Fruit fly (Drosophila melanogaster) whole organism, embryonic: ENCODE measurements around the gene CG5568.
A peak's percentile ranks its signal among the peaks of the same experiment; 100 is the strongest.

Experiments used
- Adf1 ChIP-seq: fragments of 200-800 bp; sonication (Bioruptor generic); IDR thresholded peaks from 2 replicates; pipeline ENCODE4 v1.3.6; 2022; ENCODE audit warnings: missing biosample characterization, missing genetic modification characterization
- Aef1 ChIP-seq: fragments of 200-800 bp; sonication (Bioruptor generic); IDR thresholded peaks from 3 replicates; pipeline ENCODE4 v1.3.6; 2022; ENCODE audit warnings: missing biosample characterization, missing genetic modification characterization
- Antp ChIP-seq: fragments of 200-800 bp; sonication (Bioruptor generic); optimal IDR thresholded peaks from 3 replicates; lab custom pipeline; 2016; ENCODE audit warnings: missing biosample characterization, missing genetic modification characterization
- Awh ChIP-seq: fragments of 200-800 bp; sonication (Bioruptor generic); IDR thresholded peaks from 2 replicates; pipeline ENCODE4, ENCODE4 v1.3.6; 2022; ENCODE audit warnings: missing biosample characterization, missing genetic modification characterization
- Bteb2 ChIP-seq: fragments of 200-800 bp; sonication (Bioruptor generic); optimal IDR thresholded peaks from 2 replicates; lab custom pipeline; 2016; ENCODE audit warnings: missing biosample characterization, missing genetic modification characterization
- CG10565 ChIP-seq: fragments of 200-800 bp; sonication (Bioruptor generic); optimal IDR thresholded peaks from 3 replicates; lab custom pipeline; 2016; ENCODE audit warnings: missing biosample characterization, mild to moderate bottlenecking, missing genetic modification characterization
- CG10979 ChIP-seq: fragments of 200-800 bp; sonication (Bioruptor generic); optimal IDR thresholded peaks from 2 replicates; lab custom pipeline; 2018; ENCODE audit warnings: missing biosample characterization, mild to moderate bottlenecking, missing genetic modification characterization, moderate library complexity
- CG11456 ChIP-seq: fragments of 200-800 bp; sonication (Bioruptor generic); IDR thresholded peaks from 3 replicates; pipeline ENCODE4 v1.3.6; 2022; ENCODE audit warnings: missing biosample characterization, missing genetic modification characterization
- CG12744 ChIP-seq: fragments of 200-800 bp; sonication (Bioruptor generic); optimal IDR thresholded peaks from 2 replicates; lab custom pipeline; 2016; ENCODE audit warnings: missing biosample characterization, missing genetic modification characterization
- CG17568 ChIP-seq: fragments of 200-800 bp; sonication (Bioruptor generic); optimal IDR thresholded peaks from 2 replicates; lab custom pipeline; 2018; ENCODE audit warnings: missing biosample characterization, mild to moderate bottlenecking, missing genetic modification characterization, moderate library complexity
- CG18011 ChIP-seq: fragments of 200-800 bp; sonication (Bioruptor generic); optimal IDR thresholded peaks from 2 replicates; lab custom pipeline; 2017; ENCODE audit warnings: missing biosample characterization, missing genetic modification characterization, mild to moderate bottlenecking, moderate library complexity, missing genotype
- CG18599 ChIP-seq: fragments of 200-800 bp; sonication (Bioruptor generic); optimal IDR thresholded peaks from 3 replicates; lab custom pipeline; 2017; ENCODE audit warnings: missing biosample characterization, missing genetic modification characterization, mild to moderate bottlenecking, moderate library complexity, missing genetic modification reagents
- CG18764 ChIP-seq: fragments of 200-800 bp; sonication (Bioruptor generic); optimal IDR thresholded peaks from 3 replicates; lab custom pipeline; 2016; ENCODE audit warnings: missing biosample characterization, missing genetic modification characterization
- CG2199 ChIP-seq: fragments of 200-800 bp; sonication (Bioruptor generic); IDR thresholded peaks from 3 replicates; pipeline ENCODE4 v1.3.6; 2022; ENCODE audit warnings: missing biosample characterization, missing genetic modification characterization
- CG43689 ChIP-seq: fragments of 200-800 bp; sonication (Bioruptor generic); IDR thresholded peaks from 2 replicates; pipeline ENCODE4 v1.3.6; 2022; ENCODE audit warnings: missing biosample characterization, missing genetic modification characterization
- CG6272 ChIP-seq: fragments of 200-800 bp; sonication (Bioruptor generic); IDR thresholded peaks from 2 replicates; pipeline ENCODE4 v1.3.6; 2022; ENCODE audit warnings: missing biosample characterization, missing genetic modification characterization
- CG8765 ChIP-seq: fragments of 200-800 bp; sonication (Bioruptor generic); IDR thresholded peaks from 2 replicates; pipeline ENCODE4 v1.3.6; 2022; ENCODE audit warnings: missing biosample characterization, missing genetic modification characterization
- CG8924 ChIP-seq: fragments of 200-800 bp; optimal IDR thresholded peaks from 3 replicates; lab custom pipeline; 2019; ENCODE audit warnings: missing biosample characterization, mild to moderate bottlenecking, missing genetic modification characterization, moderate library complexity
- CkIIα-i1 ChIP-seq: fragments of 200-800 bp; sonication (Bioruptor generic); IDR thresholded peaks from 2 replicates; pipeline ENCODE4 v1.3.6; 2022; ENCODE audit warnings: missing biosample characterization, missing genetic modification characterization
- CrebB ChIP-seq: fragments of 200-800 bp; sonication (Bioruptor generic); optimal IDR thresholded peaks from 3 replicates; lab custom pipeline; 2018; ENCODE audit warnings: missing biosample characterization, mild to moderate bottlenecking, missing genetic modification characterization
- D19A ChIP-seq: fragments of 200-800 bp; optimal IDR thresholded peaks from 3 replicates; lab custom pipeline; 2019; ENCODE audit warnings: missing biosample characterization, mild to moderate bottlenecking, missing genetic modification characterization, moderate library complexity
- Dbx ChIP-seq: fragments of 200-800 bp; sonication (Bioruptor generic); IDR thresholded peaks from 3 replicates; pipeline ENCODE4 v1.3.6; 2022; ENCODE audit warnings: missing biosample characterization, missing genetic modification characterization
- Doc2 ChIP-seq: fragments of 200-800 bp; sonication (Bioruptor generic); IDR thresholded peaks from 2 replicates; pipeline ENCODE4 v1.3.6; 2022; ENCODE audit warnings: missing biosample characterization, missing genetic modification characterization
- ERR ChIP-seq: fragments of 200-800 bp; sonication (Bioruptor generic); optimal IDR thresholded peaks from 2 replicates; lab custom pipeline; 2016; ENCODE audit warnings: missing biosample characterization, missing genetic modification characterization
- Eip74EF ChIP-seq, 2 experiments: fragments of 200-800 bp in 1 of 2; fragments of >200 bp in 1 of 2; sonication (Bioruptor generic) in 1 of 2; optimal IDR thresholded peaks; 2 replicates each; lab custom pipeline; 2017 to 2019; ENCODE audit warnings: missing biosample characterization in 2 of 2, missing genetic modification characterization in 2 of 2, mild to moderate bottlenecking in 1 of 2, moderate library complexity in 1 of 2
- Fer3 ChIP-seq: fragments of 200-800 bp; sonication (Bioruptor generic); optimal IDR thresholded peaks from 2 replicates; lab custom pipeline; 2018; ENCODE audit warnings: missing biosample characterization, mild to moderate bottlenecking, missing genetic modification characterization, moderate library complexity
- HHEX ChIP-seq: fragments of 200-800 bp; sonication (Bioruptor generic); optimal IDR thresholded peaks from 3 replicates; lab custom pipeline; 2017; ENCODE audit warnings: missing biosample characterization, mild to moderate bottlenecking, missing genetic modification characterization, missing genetic modification reagents
- Hmx ChIP-seq: fragments of 200-800 bp; sonication (Bioruptor generic); optimal IDR thresholded peaks from 2 replicates; lab custom pipeline; 2016; ENCODE audit warnings: missing biosample characterization, missing genetic modification characterization
- Myb ChIP-seq: fragments of 200-800 bp; sonication (Bioruptor generic); optimal IDR thresholded peaks from 2 replicates; lab custom pipeline; 2016; ENCODE audit warnings: missing biosample characterization, missing genetic modification characterization
- NFAT ChIP-seq: fragments of 200-800 bp; sonication (Bioruptor generic); IDR thresholded peaks from 2 replicates; pipeline ENCODE4 v1.3.6; 2022; ENCODE audit warnings: missing biosample characterization, missing genetic modification characterization
- Sox100B ChIP-seq: fragments of 200-800 bp; sonication (Bioruptor generic); optimal IDR thresholded peaks from 3 replicates; lab custom pipeline; 2018; ENCODE audit warnings: missing biosample characterization, mild to moderate bottlenecking, missing genetic modification characterization
- Sry-β ChIP-seq: fragments of 200-800 bp; sonication (Bioruptor generic); optimal IDR thresholded peaks from 2 replicates; lab custom pipeline; 2018; ENCODE audit warnings: missing biosample characterization, mild to moderate bottlenecking, missing genetic modification characterization, moderate library complexity
- Xrp1 ChIP-seq: fragments of 200-800 bp; sonication (Bioruptor generic); IDR thresholded peaks from 2 replicates; pipeline ENCODE4 v1.3.6; 2022; ENCODE audit warnings: missing biosample characterization, missing genetic modification characterization
- aop ChIP-seq: fragments of 200-800 bp; sonication (Bioruptor generic); IDR thresholded peaks from 2 replicates; pipeline ENCODE4 v1.3.6; 2022; ENCODE audit warnings: missing biosample characterization, missing genetic modification characterization
- ap ChIP-seq: fragments of 200-800 bp; sonication (Bioruptor generic); IDR thresholded peaks from 2 replicates; pipeline ENCODE4 v1.3.6; 2022; ENCODE audit warnings: missing biosample characterization, missing genetic modification characterization
- da ChIP-seq: fragments of 200-800 bp; sonication (Bioruptor generic); optimal IDR thresholded peaks from 2 replicates; lab custom pipeline; 2016; ENCODE audit warnings: missing biosample characterization, missing genetic modification characterization
- eve ChIP-seq, 2 experiments: fragments of >200 bp; optimal IDR thresholded peaks; 2 replicates each; lab custom pipeline; 2017; ENCODE audit warnings: missing biosample characterization in 2 of 2, missing genetic modification characterization in 2 of 2
- fd102C ChIP-seq: fragments of 200-800 bp; sonication (Bioruptor generic); optimal IDR thresholded peaks from 2 replicates; lab custom pipeline; 2018; ENCODE audit warnings: missing biosample characterization, mild to moderate bottlenecking, missing genetic modification characterization, moderate library complexity
- gro ChIP-seq: fragments of 200-800 bp; sonication (Bioruptor generic); optimal IDR thresholded peaks from 2 replicates; lab custom pipeline; 2016; ENCODE audit warnings: missing biosample characterization, missing genetic modification characterization
- hb ChIP-seq: fragments of 200-800 bp; sonication (Bioruptor generic); IDR thresholded peaks from 3 replicates; pipeline ENCODE4 v1.3.6; 2022; ENCODE audit warnings: missing biosample characterization, missing genetic modification characterization; ENCODE audit not compliant: partially characterized antibody
- nerfin-1 ChIP-seq: fragments of 200-800 bp; sonication (Bioruptor generic); optimal IDR thresholded peaks from 3 replicates; lab custom pipeline; 2019; ENCODE audit warnings: missing biosample characterization, mild to moderate bottlenecking, missing genetic modification characterization, moderate library complexity
- nerfin-2 ChIP-seq: fragments of 200-800 bp; sonication (Bioruptor generic); IDR thresholded peaks from 2 replicates; pipeline ENCODE4 v1.3.6; 2022; ENCODE audit warnings: missing biosample characterization, missing genetic modification characterization; ENCODE audit not compliant: partially characterized antibody
- odd ChIP-seq: fragments of 200-800 bp; sonication (Bioruptor generic); optimal IDR thresholded peaks from 2 replicates; lab custom pipeline; 2017; ENCODE audit warnings: missing biosample characterization, mild to moderate bottlenecking, missing genetic modification characterization
- pnt ChIP-seq: fragments of 200-800 bp; sonication (Bioruptor generic); optimal IDR thresholded peaks from 3 replicates; lab custom pipeline; 2016; ENCODE audit warnings: missing biosample characterization, missing genetic modification characterization
- sens-2 ChIP-seq: fragments of 200-800 bp; sonication (Bioruptor generic); IDR thresholded peaks from 2 replicates; pipeline ENCODE4 v1.3.6; 2022; ENCODE audit warnings: missing biosample characterization, missing genetic modification characterization
- sim ChIP-seq: fragments of 200-800 bp; sonication (Bioruptor generic); IDR thresholded peaks from 2 replicates; pipeline ENCODE4 v1.3.6; 2022; ENCODE audit warnings: missing biosample characterization, missing genetic modification characterization
- sna ChIP-seq: fragments of 200-800 bp; sonication (Bioruptor generic); IDR thresholded peaks from 2 replicates; pipeline ENCODE4 v1.3.6; 2022; ENCODE audit warnings: missing biosample characterization, missing genetic modification characterization; ENCODE audit not compliant: partially characterized antibody
- stc ChIP-seq: fragments of 200-800 bp; sonication (Bioruptor generic); IDR thresholded peaks from 2 replicates; pipeline ENCODE4 v1.3.6; 2022; ENCODE audit warnings: missing biosample characterization, missing genetic modification characterization
- wdn ChIP-seq: fragments of 200-800 bp; sonication (Bioruptor generic); IDR thresholded peaks from 2 replicates; pipeline ENCODE4 v1.3.6; 2022; ENCODE audit warnings: missing biosample characterization, missing genetic modification characterization
- wek ChIP-seq: fragments of 200-800 bp; sonication (Bioruptor generic); optimal IDR thresholded peaks from 3 replicates; lab custom pipeline; 2018; ENCODE audit warnings: missing biosample characterization, mild to moderate bottlenecking, missing genetic modification characterization, moderate library complexity

CG5568 gene

dm6 chr3L:5869614-5870204 is 1.6 kb upstream of the CG5568 start (continued):
- TF ChIP-seq Sox100B (no peak), Dbx (peak; percentile 86), stc (GFP tag; lab: Robert Waterston, UW) (peak; percentile 56; the same call in 1 of the 2 replicates), CG12744 (GFP tag; lab: Kevin White, UChicago) (peak; percentile 36), CG8924 (tag; lab: Kevin White, UChicago) (peak; percentile 15), sna (GFP tag; lab: Robert Waterston, UW) (no peak), Bteb2 (GFP tag; lab: Kevin White, UChicago) (no peak), Sry-β (GFP tag; lab: Kevin White, UChicago) (peak; percentile 9), CG10565 (GFP tag; lab: Kevin White, UChicago) (no peak), wek (no peak), CG17568 (GFP tag; lab: Kevin White, UChicago) (no peak), CG6272 (GFP tag; lab: Robert Waterston, UW) (peak; percentile 56), sim (GFP tag; lab: Robert Waterston, UW) (no peak), Xrp1 (GFP tag; lab: Robert Waterston, UW) (peak; percentile 36; the same call in 1 of the 2 replicates), Eip74EF (GFP tag; optimal IDR thresholded peaks at IDR 0.05; lab: Kevin White, UChicago) (peak in 1 of 2 experiments; percentile 34), Adf1 (GFP tag; lab: Robert Waterston, UW) (no peak), CkIIα-i1 (no peak), CG18011 (GFP tag; lab: Kevin White, UChicago) (peak; percentile 99), pnt (peak; percentile 54), CrebB (tag; lab: Kevin White, UChicago) (no peak), odd (no peak), D19A (tag; lab: Kevin White, UChicago) (peak; percentile 29), CG2199 (GFP tag; lab: Robert Waterston, UW) (peak; percentile 95), HHEX (GFP tag; lab: Kevin White, UChicago) (peak; percentile 16), CG10979 (tag; lab: Kevin White, UChicago) (peak; percentile 64), eve (GFP tag; optimal IDR thresholded peaks at IDR 0.05; lab: Kevin White, UChicago) (no peak), nerfin-1 (peak; percentile 33), Myb (GFP tag; lab: Kevin White, UChicago) (peak; percentile 18), Aef1 (GFP tag; lab: Robert Waterston, UW) (peak; percentile 98), fd102C (GFP tag; lab: Kevin White, UChicago) (peak; percentile 23), Antp (GFP tag; lab: Kevin White, UChicago) (peak; percentile 76), gro (GFP tag; lab: Kevin White, UChicago) (no peak), CG18764 (GFP tag; lab: Kevin White, UChicago) (peak; percentile 70), sens-2 (GFP tag; lab: Robert Waterston, UW) (0 out of 2 replicates have a peak, but pooled peaks have one; percentile 8), CG43689 (GFP tag; lab: Robert Waterston, UW) (no peak), CG11456 (GFP tag; lab: Robert Waterston, UW) (peak; percentile 97), nerfin-2 (GFP tag; lab: Robert Waterston, UW) (no peak), CG8765 (peak; percentile 53; the same call in 1 of the 2 replicates), aop (no peak), Awh (GFP tag; lab: Robert Waterston, UW) (peak; percentile 64; the same call in 1 of the 2 replicates), ERR (GFP tag; lab: Kevin White, UChicago) (no peak), ap (GFP tag; lab: Robert Waterston, UW) (peak; percentile 52), CG18599 (GFP tag; lab: Kevin White, UChicago) (peak; percentile 45), wdn (peak; percentile 63), NFAT (GFP tag; lab: Robert Waterston, UW) (peak; percentile 91), Hmx (GFP tag; lab: Kevin White, UChicago) (no peak), Fer3 (tag; lab: Kevin White, UChicago) (peak; percentile 80), hb (GFP tag; lab: Robert Waterston, UW) (no peak), da (no peak), Doc2 (GFP tag; lab: Robert Waterston, UW) (no peak)
